Worm (Caenorhabditis elegans) whole organism, L2 larva: Measurements from ENCODE around the gene W10G11.2.

ENCODE experiments used
- F13H6.1 ChIP-seq: sonication (generic microtip); optimal IDR thresholded peaks from 2 replicates; lab custom pipeline; 2016; ENCODE audit warnings: missing genetic modification characterization, missing compliant biosample characterization
- ceh-16 ChIP-seq: fragments of 150-350 bp; optimal IDR thresholded peaks from 2 replicates; lab custom pipeline; 2014; ENCODE audit warnings: missing biosample characterization, missing genetic modification characterization
- crh-2 ChIP-seq: sonication (generic microtip); optimal IDR thresholded peaks from 2 replicates; lab custom pipeline; 2017; ENCODE audit warnings: missing biosample characterization, missing genetic modification characterization
- egl-27 ChIP-seq: sonication (generic microtip); optimal IDR thresholded peaks from 3 replicates; lab custom pipeline; 2017; ENCODE audit warnings: missing biosample characterization, missing genetic modification reagents, missing genetic modification characterization
- elt-3 ChIP-seq: sonication (generic microtip); optimal IDR thresholded peaks from 2 replicates; lab custom pipeline; 2017; ENCODE audit warnings: missing biosample characterization, missing genetic modification characterization
- lin-11 ChIP-seq: fragments of 150-350 bp; sonication (generic microtip); optimal IDR thresholded peaks from 2 replicates; lab custom pipeline; 2014; ENCODE audit warnings: missing biosample characterization, missing genetic modification characterization, inconsistent platforms, mixed read lengths
- lin-13 ChIP-seq: fragments of 150-350 bp; optimal IDR thresholded peaks from 2 replicates; lab custom pipeline; 2014; ENCODE audit warnings: missing biosample characterization, missing genetic modification reagents, missing genetic modification characterization
- nhr-6 ChIP-seq: fragments of 150-350 bp; optimal IDR thresholded peaks from 2 replicates; lab custom pipeline; 2014; ENCODE audit warnings: missing biosample characterization, missing genetic modification characterization
- skn-1 ChIP-seq: sonication (generic microtip); optimal IDR thresholded peaks from 2 replicates; lab custom pipeline; 2017; ENCODE audit warnings: missing biosample characterization, missing genetic modification characterization
- unc-39 ChIP-seq: fragments of 150-350 bp; optimal IDR thresholded peaks from 2 replicates; lab custom pipeline; 2014; ENCODE audit warnings: missing biosample characterization, missing genetic modification characterization
- ztf-11 ChIP-seq: sonication (generic microtip); optimal IDR thresholded peaks from 2 replicates; lab custom pipeline; 2017; ENCODE audit warnings: missing biosample characterization, missing genetic modification characterization

- TF ChIP-seq egl-27 (tag; lab: Kevin White, UChicago), result no peak
- no peak for TF ChIP-seq elt-3 (tag; lab: Kevin White, UChicago)
- TF ChIP-seq F13H6.1 (tag; lab: Kevin White, UChicago), result peak; percentile 45
- no peak for TF ChIP-seq unc-39 (tag; lab: Kevin White, UChicago)
- peak; percentile 24 for TF ChIP-seq ceh-16 (tag; lab: Kevin White, UChicago)
- TF ChIP-seq skn-1 (tag; lab: Kevin White, UChicago), result no peak
- TF ChIP-seq lin-13 (GFP tag; lab: Kevin White, UChicago), result peak; percentile 65
- peak; percentile 60 for TF ChIP-seq crh-2 (tag; lab: Kevin White, UChicago)
- no peak for TF ChIP-seq ztf-11 (tag; lab: Kevin White, UChicago)
- TF ChIP-seq nhr-6 (tag; lab: Kevin White, UChicago), result no peak
- TF ChIP-seq lin-11, result peak; percentile 12
These were observed 40.2 kb downstream of the W10G11.2 start, which contains the start of gene W09G10.9 for ce11 chrII:3520988-3521850.
